Worm (Caenorhabditis elegans): ENCODE measurements around the gene W07G1.7.

Gene W07G1.7

DNA sequence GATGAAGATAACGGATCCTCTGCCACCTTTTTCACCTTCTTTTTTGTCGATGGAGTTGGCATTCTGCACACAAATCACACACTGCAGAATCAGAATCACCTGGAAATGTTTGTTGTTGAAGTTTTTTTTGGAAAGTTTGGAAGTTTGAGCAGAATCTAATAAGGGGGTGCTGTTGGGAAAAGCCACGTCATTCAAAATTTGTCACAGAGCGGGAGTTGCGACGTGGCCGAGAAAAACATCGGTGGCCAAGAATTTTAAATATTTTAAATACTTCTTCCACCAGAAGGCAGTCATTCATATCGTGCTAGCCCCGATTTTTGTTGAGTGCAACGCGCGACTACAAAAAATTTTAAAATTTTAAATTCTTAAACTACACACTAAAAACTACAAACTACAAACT is 3.8 kb downstream of the W07G1.7 start, which contains the start of gene rpi-1:
rpi-1 (minus strand) TSS at position 101 of the 400 bp plus-strand sequence.
- TF ChIP-seq unc-130 (GFP tag; optimal IDR thresholded peaks at IDR 0.05) (no peak), ceh-82 (tag; optimal IDR thresholded peaks at IDR 0.05) (no peak), aha-1 (tag) (no peak), ceh-20 (GFP tag; IDR thresholded peaks at IDR 0.05) (no peak), nhr-48 (tag; optimal IDR thresholded peaks at IDR 0.05) (no peak), sdz-12 (GFP tag; optimal IDR thresholded peaks at IDR 0.05) (no peak), T26A8.4 (GFP tag; IDR thresholded peaks at IDR 0.05) (no peak), lin-39 (tag; optimal IDR thresholded peaks at IDR 0.05) (no peak), mes-2 (tag; optimal IDR thresholded peaks at IDR 0.05; ENCODE audit: poor library complexity, severe bottlenecking) (no peak), nhr-25 (tag; optimal IDR thresholded peaks at IDR 0.05; ENCODE audit: borderline replicate concordance, insufficient read depth) (no peak), nhr-41 (GFP tag; IDR thresholded peaks at IDR 0.05) (no peak)

- TF ChIP-seq nhr-111 (GFP tag; optimal IDR thresholded peaks at IDR 0.05), result no peak
- peak; percentile 54; the same call in 1 of the 2 replicates for TF ChIP-seq set-16 (GFP tag; IDR thresholded peaks at IDR 0.05)
- TF ChIP-seq ama-1 (optimal IDR thresholded peaks at IDR 0.05), result no peak
- TF ChIP-seq attf-4 (tag; optimal IDR thresholded peaks at IDR 0.05), result no peak
- no peak for TF ChIP-seq nhr-28 (tag; optimal IDR thresholded peaks at IDR 0.05)
- no peak for TF ChIP-seq egl-43 (GFP tag; IDR thresholded peaks at IDR 0.05)
Measured at ce11 chrII:13961567-13961966, 4.6 kb downstream of the W07G1.7 start.

ce11 chrII:13958359-13958758 is 7.8 kb downstream of the W07G1.7 start:
- TF ChIP-seq daf-16 (GFP tag; optimal IDR thresholded peaks at IDR 0.05), result no peak
- peak; percentile 18 for TF ChIP-seq daf-16 (tag; optimal IDR thresholded peaks at IDR 0.05)
- TF ChIP-seq nhr-77 (tag; optimal IDR thresholded peaks at IDR 0.05), result no peak
- TF ChIP-seq dve-1 (tag; optimal IDR thresholded peaks at IDR 0.05; ENCODE audit: insufficient read depth), result peak; percentile 42
- TF ChIP-seq hlh-11 (tag; optimal IDR thresholded peaks at IDR 0.05), result peak; percentile 6
- TF ChIP-seq lin-38 (GFP tag; IDR thresholded peaks at IDR 0.05), result 0 out of 2 replicates have a peak, but pooled peaks have one; percentile 33
- no peak for TF ChIP-seq zag-1 (tag; optimal IDR thresholded peaks at IDR 0.05)
- peak; percentile 76; the same call in 1 of the 2 replicates for TF ChIP-seq dmd-6 (GFP tag; IDR thresholded peaks at IDR 0.05)
- peak; percentile 14 for TF ChIP-seq nhr-102 (tag; optimal IDR thresholded peaks at IDR 0.05)
- TF ChIP-seq lsy-2 (tag; optimal IDR thresholded peaks at IDR 0.05), result peak in 1 of 2 experiments; percentile 19

DNA sequence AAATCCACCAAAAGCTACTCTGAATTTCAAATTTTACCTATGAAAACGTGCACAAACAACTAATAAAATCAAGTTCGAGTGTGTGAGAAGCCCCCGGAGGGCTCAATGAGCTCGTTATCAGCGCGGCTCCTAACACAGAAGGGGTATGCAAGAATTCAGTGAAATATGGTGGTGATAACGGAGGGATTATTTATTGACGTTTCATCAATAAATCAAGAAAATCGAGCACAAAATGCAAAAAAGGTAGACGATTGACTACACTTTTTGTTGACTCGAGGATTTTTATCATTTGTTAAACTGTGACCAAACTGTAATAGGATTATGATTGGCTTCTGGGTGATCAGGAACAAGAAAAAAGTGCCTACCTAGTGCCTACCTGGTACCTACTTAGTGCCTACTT is 8.7 kb downstream of the W07G1.7 start, which contains the start of gene zip-3:
zip-3 (minus strand) TSS at position 21 of the 400 bp plus-strand sequence.
- TF ChIP-seq nhr-10 (tag; optimal IDR thresholded peaks at IDR 0.05) (no peak), T26A8.4 (GFP tag; IDR thresholded peaks at IDR 0.05) (no peak), R02D3.7 (tag; optimal IDR thresholded peaks at IDR 0.05) (no peak), nhr-48 (tag; optimal IDR thresholded peaks at IDR 0.05) (peak; percentile 0), Y5F2A.4 (GFP tag; optimal IDR thresholded peaks at IDR 0.05) (no peak), ZK546.5 (tag; optimal IDR thresholded peaks at IDR 0.05) (no peak), lin-1 (GFP tag; IDR thresholded peaks at IDR 0.05) (no peak), zfp-3 (GFP tag; conservative IDR thresholded peaks at IDR 0.05) (no peak), tra-1 (GFP tag; IDR thresholded peaks at IDR 0.05) (peak; percentile 67), F10B5.3 (tag; optimal IDR thresholded peaks at IDR 0.05) (no peak), F44E2.7 (GFP tag; IDR thresholded peaks at IDR 0.05) (no peak), madf-9 (GFP tag; conservative IDR thresholded peaks at IDR 0.05) (no peak), mes-2 (tag; optimal IDR thresholded peaks at IDR 0.05; ENCODE audit: poor library complexity, severe bottlenecking) (no peak), ZK337.2 (GFP tag; IDR thresholded peaks at IDR 0.05) (no peak), pqm-1 (tag; optimal IDR thresholded peaks at IDR 0.05) (peak; percentile 44), ceh-32 (tag; optimal IDR thresholded peaks at IDR 0.05; ENCODE audit: poor library complexity) (no peak), php-3 (GFP tag; IDR thresholded peaks at IDR 0.05) (peak; percentile 62; the same call in 1 of the 2 replicates), duxl-1 (tag; optimal IDR thresholded peaks at IDR 0.05; ENCODE audit: poor library complexity) (no peak), nhr-28 (tag; optimal IDR thresholded peaks at IDR 0.05) (peak; percentile 65), dmd-6 (GFP tag; IDR thresholded peaks at IDR 0.05) (peak; percentile 77), sdz-12 (GFP tag; optimal IDR thresholded peaks at IDR 0.05) (no peak), mxl-2 (GFP tag; conservative IDR thresholded peaks at IDR 0.05) (no peak), mep-1 (tag; optimal IDR thresholded peaks at IDR 0.05) (no peak), unc-130 (GFP tag; optimal IDR thresholded peaks at IDR 0.05) (no peak), ztf-11 (tag; optimal IDR thresholded peaks at IDR 0.05) (no peak), unc-62 (GFP tag; optimal IDR thresholded peaks at IDR 0.05 in 1 of 2) (no peak), unc-62 (tag; optimal IDR thresholded peaks at IDR 0.05) (no peak)

Measured in whole organism, L4 larva.